Worm (Caenorhabditis elegans) whole organism, early embryonic: ENCODE data around the gene srx-101.

Source experiments
- B0310.2 ChIP-seq: sonication (generic microtip); optimal IDR thresholded peaks from 2 replicates; lab custom pipeline; 2016; ENCODE audit warnings: mild to moderate bottlenecking, missing genetic modification characterization, missing compliant biosample characterization
- F13C5.2 ChIP-seq: sonication (generic microtip); optimal IDR thresholded peaks from 2 replicates; lab custom pipeline; 2017; ENCODE audit warnings: mild to moderate bottlenecking, missing genetic modification characterization, inconsistent platforms, missing compliant biosample characterization
- aly-1 ChIP-seq: sonication (generic microtip); optimal IDR thresholded peaks from 2 replicates; lab custom pipeline; 2016; ENCODE audit warnings: missing genetic modification characterization, missing compliant biosample characterization
- ama-1 ChIP-seq: fragments of 150-350 bp; optimal IDR thresholded peaks from 2 replicates; lab custom pipeline; 2014
- ceh-13 ChIP-seq: fragments of 200-800 bp; sonication (Bioruptor generic); optimal IDR thresholded peaks from 2 replicates; lab custom pipeline; 2018; ENCODE audit warnings: mild to moderate bottlenecking, missing genetic modification characterization, missing compliant biosample characterization
- ceh-36 ChIP-seq: sonication (generic microtip); optimal IDR thresholded peaks from 2 replicates; lab custom pipeline; 2016; ENCODE audit warnings: missing genetic modification characterization, inconsistent platforms, missing compliant biosample characterization
- ets-7 ChIP-seq: sonication (generic microtip); optimal IDR thresholded peaks from 2 replicates; lab custom pipeline; 2016; ENCODE audit warnings: missing genotype, missing genetic modification characterization, missing compliant biosample characterization
- flt-1 ChIP-seq: fragments of 200-800 bp; sonication (Bioruptor generic); IDR thresholded peaks from 2 replicates; pipeline ENCODE4 v1.3.6; 2022; ENCODE audit warnings: missing genetic modification characterization, missing compliant biosample characterization
- hmbx-1 ChIP-seq: sonication (generic microtip); optimal IDR thresholded peaks from 2 replicates; lab custom pipeline; 2016; ENCODE audit warnings: mild to moderate bottlenecking, missing genetic modification characterization, missing compliant biosample characterization
- hmg-4 ChIP-seq: fragments of 200-800 bp; sonication (Bioruptor generic); optimal IDR thresholded peaks from 2 replicates; lab custom pipeline; 2018; ENCODE audit warnings: mild to moderate bottlenecking, missing genetic modification characterization, missing compliant biosample characterization
- hnd-1 ChIP-seq: sonication (generic microtip); optimal IDR thresholded peaks from 2 replicates; lab custom pipeline; 2016; ENCODE audit warnings: missing genetic modification characterization, missing compliant biosample characterization
- pes-1 ChIP-seq: fragments of 200-800 bp; sonication (Bioruptor generic); IDR thresholded peaks from 2 replicates; pipeline ENCODE4 v1.3.6; 2022; ENCODE audit warnings: missing genetic modification reagents, missing genetic modification characterization, missing compliant biosample characterization
- scrt-1 ChIP-seq: fragments of 200-800 bp; sonication (Bioruptor generic); IDR thresholded peaks from 2 replicates; pipeline ENCODE4 v1.3.6; 2022; ENCODE audit warnings: missing genetic modification characterization, missing compliant biosample characterization
- sea-1 ChIP-seq: fragments of 200-800 bp; sonication (Bioruptor generic); conservative IDR thresholded peaks from 2 replicates; pipeline ENCODE4 v1.3.6; 2022; ENCODE audit warnings: missing genetic modification characterization, missing compliant biosample characterization
- tbx-11 ChIP-seq: fragments of 200-800 bp; sonication (Bioruptor generic); IDR thresholded peaks from 2 replicates; pipeline ENCODE4 v1.3.6; 2022; ENCODE audit warnings: missing genetic modification characterization, missing compliant biosample characterization
- tbx-37 ChIP-seq: fragments of 200-800 bp; sonication (Bioruptor generic); conservative IDR thresholded peaks from 2 replicates; pipeline ENCODE4 v1.3.6; 2022; ENCODE audit warnings: missing genetic modification reagents, missing genetic modification characterization, missing compliant biosample characterization
- tra-4 ChIP-seq: sonication (generic microtip); optimal IDR thresholded peaks from 2 replicates; lab custom pipeline; 2017; ENCODE audit warnings: missing genetic modification characterization, missing compliant biosample characterization

srx-101 gene

ce11 chrII:3680366-3680765 is 10.2 kb downstream of the srx-101 start:
- no peak for TF ChIP-seq aly-1 (tag; lab: Kevin White, UChicago)
- no peak for TF ChIP-seq hmg-4 (GFP tag; lab: Kevin White, UChicago)
- no peak for TF ChIP-seq pes-1 (GFP tag; lab: Robert Waterston, UW)
- TF ChIP-seq flt-1: no peak
- TF ChIP-seq hmbx-1 (tag; lab: Kevin White, UChicago): no peak
- no peak for TF ChIP-seq scrt-1 (GFP tag; lab: Robert Waterston, UW)
- no peak for TF ChIP-seq tbx-11 (GFP tag; lab: Robert Waterston, UW)
- no peak for TF ChIP-seq sea-1 (GFP tag; lab: Robert Waterston, UW)
- TF ChIP-seq ceh-36 (tag; lab: Kevin White, UChicago): no peak
- no peak for TF ChIP-seq tbx-37 (GFP tag; lab: Robert Waterston, UW)
- no peak for TF ChIP-seq B0310.2
- no peak for TF ChIP-seq F13C5.2 (tag; lab: Kevin White, UChicago)
- TF ChIP-seq hnd-1 (tag; lab: Kevin White, UChicago): no peak
- no peak for TF ChIP-seq ets-7

ce11 chrII:3678978-3679377 is 11.6 kb downstream of the srx-101 start:
- TF ChIP-seq B0310.2: no peak
- TF ChIP-seq hnd-1 (tag; lab: Kevin White, UChicago): no peak
- no peak for TF ChIP-seq ceh-13 (GFP tag; lab: Kevin White, UChicago)
- TF ChIP-seq ama-1 (lab: Kevin White, UChicago): no peak
- no peak for TF ChIP-seq sea-1 (GFP tag; lab: Robert Waterston, UW)
- TF ChIP-seq ets-7: no peak
- TF ChIP-seq tra-4: no peak
- TF ChIP-seq F13C5.2 (tag; lab: Kevin White, UChicago): no peak
- TF ChIP-seq hmbx-1 (tag; lab: Kevin White, UChicago): no peak
- no peak for TF ChIP-seq aly-1 (tag; lab: Kevin White, UChicago)
- no peak for TF ChIP-seq ceh-36 (tag; lab: Kevin White, UChicago)
- TF ChIP-seq flt-1: no peak
- TF ChIP-seq tbx-11 (GFP tag; lab: Robert Waterston, UW): no peak
- no peak for TF ChIP-seq scrt-1 (GFP tag; lab: Robert Waterston, UW)
- TF ChIP-seq pes-1 (GFP tag; lab: Robert Waterston, UW): no peak
- no peak for TF ChIP-seq hmg-4 (GFP tag; lab: Kevin White, UChicago)
- no peak for TF ChIP-seq tbx-37 (GFP tag; lab: Robert Waterston, UW)

DNA sequence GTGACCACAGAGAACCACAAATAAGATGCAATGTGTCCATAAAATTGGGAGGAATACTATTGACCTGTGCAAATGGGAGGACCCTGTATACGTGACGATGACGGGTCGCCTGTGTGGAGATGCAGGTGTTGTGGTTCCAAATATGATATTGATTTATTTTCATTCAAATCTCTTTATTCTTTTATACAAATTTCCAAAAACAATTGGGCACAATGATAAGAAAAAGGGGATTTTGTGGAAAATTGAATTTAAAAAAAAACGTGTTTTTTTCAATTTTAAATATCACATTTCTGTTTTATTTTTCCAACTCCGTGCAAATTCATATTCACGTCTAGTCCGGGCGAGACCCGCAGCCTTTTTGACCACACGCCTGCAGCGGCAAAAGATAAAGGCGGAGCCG is 15.4 kb downstream of the srx-101 start, which contains the start of gene F19B10.2:
F19B10.2 (plus strand) TSS at position 301 of the 400 bp plus-strand sequence.
- TF ChIP-seq tra-4 (no peak), hmg-4 (GFP tag; lab: Kevin White, UChicago) (no peak), ceh-13 (GFP tag; lab: Kevin White, UChicago) (no peak), ets-7 (no peak), ama-1 (lab: Kevin White, UChicago) (no peak), F13C5.2 (tag; lab: Kevin White, UChicago) (no peak), tbx-37 (GFP tag; lab: Robert Waterston, UW) (no peak), flt-1 (no peak), scrt-1 (GFP tag; lab: Robert Waterston, UW) (no peak), B0310.2 (no peak), hmbx-1 (tag; lab: Kevin White, UChicago) (no peak)

ce11 chrII:3673493-3673892 is 17.1 kb downstream of the srx-101 start, which contains the start of gene sea-1:
sea-1 (minus strand) TSS chrII:3673593.
- no peak for TF ChIP-seq ceh-36 (tag; lab: Kevin White, UChicago)
- no peak for TF ChIP-seq scrt-1 (GFP tag; lab: Robert Waterston, UW)
- no peak for TF ChIP-seq ama-1 (lab: Kevin White, UChicago)
- no peak for TF ChIP-seq tra-4
- no peak for TF ChIP-seq hnd-1 (tag; lab: Kevin White, UChicago)
- TF ChIP-seq ets-7: no peak
- TF ChIP-seq aly-1 (tag; lab: Kevin White, UChicago): no peak
- TF ChIP-seq F13C5.2 (tag; lab: Kevin White, UChicago): no peak
- no peak for TF ChIP-seq sea-1 (GFP tag; lab: Robert Waterston, UW)
- TF ChIP-seq tbx-11 (GFP tag; lab: Robert Waterston, UW): no peak
- no peak for TF ChIP-seq ceh-13 (GFP tag; lab: Kevin White, UChicago)

ce11 chrII:3670956-3671355 is 19.6 kb downstream of the srx-101 start, which contains the start of gene srx-98:
srx-98 (minus strand) TSS chrII:3671056.
- TF ChIP-seq tbx-11 (GFP tag; lab: Robert Waterston, UW) (no peak), hnd-1 (tag; lab: Kevin White, UChicago) (no peak), aly-1 (tag; lab: Kevin White, UChicago) (no peak), sea-1 (GFP tag; lab: Robert Waterston, UW) (no peak), F13C5.2 (tag; lab: Kevin White, UChicago) (no peak), flt-1 (no peak), ama-1 (lab: Kevin White, UChicago) (no peak), hmg-4 (GFP tag; lab: Kevin White, UChicago) (no peak), tra-4 (no peak), pes-1 (GFP tag; lab: Robert Waterston, UW) (no peak), ceh-36 (tag; lab: Kevin White, UChicago) (no peak), B0310.2 (no peak), hmbx-1 (tag; lab: Kevin White, UChicago) (no peak), scrt-1 (GFP tag; lab: Robert Waterston, UW) (no peak), ets-7 (no peak), tbx-37 (GFP tag; lab: Robert Waterston, UW) (no peak), ceh-13 (GFP tag; lab: Kevin White, UChicago) (no peak)

DNA sequence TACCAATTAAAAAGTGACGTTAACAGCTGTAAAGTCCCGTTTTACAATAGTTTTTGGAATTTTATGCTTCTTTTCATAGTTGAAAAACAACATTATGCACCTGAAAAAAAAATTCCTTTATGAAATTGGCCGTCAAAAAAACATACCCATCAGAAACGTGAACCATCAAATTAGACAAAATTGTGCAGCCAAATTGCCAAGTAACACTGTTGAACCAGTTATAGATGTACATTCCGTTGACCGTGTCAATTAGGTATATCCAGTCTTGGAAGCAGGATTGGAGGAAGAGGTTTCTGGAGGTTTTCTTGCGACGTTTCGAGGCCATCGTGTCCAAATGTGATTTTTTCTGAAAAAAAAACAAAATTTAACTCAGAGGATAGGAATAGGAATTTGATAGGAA is 21.2 kb downstream of the srx-101 start, which contains the start of gene srx-97:
srx-97 (minus strand) TSS at position 101 of the 400 bp plus-strand sequence.
- TF ChIP-seq tbx-11 (GFP tag; lab: Robert Waterston, UW): no peak
- no peak for TF ChIP-seq hnd-1 (tag; lab: Kevin White, UChicago)
- TF ChIP-seq aly-1 (tag; lab: Kevin White, UChicago): no peak
- no peak for TF ChIP-seq B0310.2
- TF ChIP-seq tbx-37 (GFP tag; lab: Robert Waterston, UW): no peak
- TF ChIP-seq ceh-36 (tag; lab: Kevin White, UChicago): no peak
- TF ChIP-seq ets-7: no peak
- no peak for TF ChIP-seq flt-1
- no peak for TF ChIP-seq ceh-13 (GFP tag; lab: Kevin White, UChicago)
- no peak for TF ChIP-seq ama-1 (lab: Kevin White, UChicago)
- no peak for TF ChIP-seq pes-1 (GFP tag; lab: Robert Waterston, UW)
- TF ChIP-seq scrt-1 (GFP tag; lab: Robert Waterston, UW): no peak
- TF ChIP-seq tra-4: no peak
- TF ChIP-seq F13C5.2 (tag; lab: Kevin White, UChicago): no peak
- no peak for TF ChIP-seq hmbx-1 (tag; lab: Kevin White, UChicago)
- TF ChIP-seq hmg-4 (GFP tag; lab: Kevin White, UChicago): no peak
- no peak for TF ChIP-seq sea-1 (GFP tag; lab: Robert Waterston, UW)
